Worm (Caenorhabditis elegans): ENCODE measurements around the gene apy-1.

Gene apy-1

ce11 chrX:7585610-7586259 lies 16.2 kb upstream of the apy-1 start, which contains the start of gene adt-2 (continued):
- no peak for TF ChIP-seq ceh-16 (tag; optimal IDR thresholded peaks at IDR 0.05)
- TF ChIP-seq ztf-4 (tag; optimal IDR thresholded peaks at IDR 0.05), result no peak
- peak; percentile 43 for TF ChIP-seq blmp-1 (tag; optimal IDR thresholded peaks at IDR 0.05; ENCODE audit: insufficient read depth)
- peak; percentile 57 for TF ChIP-seq nhr-21 (tag; optimal IDR thresholded peaks at IDR 0.05)
- TF ChIP-seq sma-3 (GFP tag; optimal IDR thresholded peaks at IDR 0.05), result peak; percentile 16
- TF ChIP-seq elt-3 (tag; optimal IDR thresholded peaks at IDR 0.05), result no peak
- TF ChIP-seq nhr-23 (tag; optimal IDR thresholded peaks at IDR 0.05), result no peak
- no peak for TF ChIP-seq nhr-11 (tag; optimal IDR thresholded peaks at IDR 0.05)
- TF ChIP-seq nhr-6 (tag; optimal IDR thresholded peaks at IDR 0.05), result no peak
- no peak for TF ChIP-seq mab-5 (tag; optimal IDR thresholded peaks at IDR 0.05)
- peak; percentile 79 for TF ChIP-seq nhr-25 (tag; optimal IDR thresholded peaks at IDR 0.05)
- TF ChIP-seq snpc-4 (tag; optimal IDR thresholded peaks at IDR 0.05), result no peak
- no peak for TF ChIP-seq gmeb-1 (tag; optimal IDR thresholded peaks at IDR 0.05)
- TF ChIP-seq mbf-1 (tag; optimal IDR thresholded peaks at IDR 0.05), result no peak
- TF ChIP-seq fos-1 (tag; optimal IDR thresholded peaks at IDR 0.05), result peak; percentile 24
- no peak for TF ChIP-seq nhr-77 (tag; optimal IDR thresholded peaks at IDR 0.05)
- TF ChIP-seq ztf-11 (tag; optimal IDR thresholded peaks at IDR 0.05), result no peak
- TF ChIP-seq ztf-1 (GFP tag; conservative IDR thresholded peaks at IDR 0.05), result no peak
- no peak for TF ChIP-seq aly-2 (tag; optimal IDR thresholded peaks at IDR 0.05)
- TF ChIP-seq unc-62 (GFP tag; optimal IDR thresholded peaks at IDR 0.05), result no peak
- no peak for TF ChIP-seq nhr-237 (tag; optimal IDR thresholded peaks at IDR 0.05)
- TF ChIP-seq lin-11 (tag; optimal IDR thresholded peaks at IDR 0.05), result no peak
- TF ChIP-seq mdl-1 (tag; optimal IDR thresholded peaks at IDR 0.05), result no peak
- no peak for TF ChIP-seq F13H6.1 (tag; optimal IDR thresholded peaks at IDR 0.05)
- TF ChIP-seq C34F6.9 (tag; optimal IDR thresholded peaks at IDR 0.05), result no peak
- no peak for TF ChIP-seq R02D3.7 (tag; optimal IDR thresholded peaks at IDR 0.05)
- TF ChIP-seq ceh-82 (tag; optimal IDR thresholded peaks at IDR 0.05), result no peak
- no peak for TF ChIP-seq unc-55 (GFP tag; optimal IDR thresholded peaks at IDR 0.05)
- TF ChIP-seq elt-1 (tag; optimal IDR thresholded peaks at IDR 0.05), result no peak

- TF ChIP-seq nhr-10 (tag; optimal IDR thresholded peaks at IDR 0.05), result no peak
- no peak for TF ChIP-seq sem-4 (tag; optimal IDR thresholded peaks at IDR 0.05)
- TF ChIP-seq lsy-2 (tag; optimal IDR thresholded peaks at IDR 0.05), result no peak
- no peak for TF ChIP-seq ceh-82 (tag; optimal IDR thresholded peaks at IDR 0.05)
- TF ChIP-seq unc-55 (GFP tag; optimal IDR thresholded peaks at IDR 0.05), result no peak
- peak; percentile 10 for TF ChIP-seq sma-3 (GFP tag; optimal IDR thresholded peaks at IDR 0.05)
- no peak for TF ChIP-seq skn-1 (tag; optimal IDR thresholded peaks at IDR 0.05)
- peak; percentile 9 for TF ChIP-seq nhr-129 (tag; optimal IDR thresholded peaks at IDR 0.05)
- TF ChIP-seq crh-2 (tag; optimal IDR thresholded peaks at IDR 0.05), result no peak
- no peak for TF ChIP-seq gmeb-1 (tag; optimal IDR thresholded peaks at IDR 0.05)
- TF ChIP-seq dmd-4 (tag; optimal IDR thresholded peaks at IDR 0.05), result no peak
- no peak for TF ChIP-seq elt-1 (tag; optimal IDR thresholded peaks at IDR 0.05)
- TF ChIP-seq zag-1 (tag; optimal IDR thresholded peaks at IDR 0.05), result no peak
- no peak for TF ChIP-seq F13H6.1 (tag; optimal IDR thresholded peaks at IDR 0.05)
- no peak for TF ChIP-seq R02D3.7 (tag; optimal IDR thresholded peaks at IDR 0.05)
- TF ChIP-seq ceh-16 (tag; optimal IDR thresholded peaks at IDR 0.05), result no peak
- TF ChIP-seq nhr-21 (tag; optimal IDR thresholded peaks at IDR 0.05), result no peak
- TF ChIP-seq egl-27 (tag; optimal IDR thresholded peaks at IDR 0.05), result no peak
- TF ChIP-seq sma-9 (GFP tag; optimal IDR thresholded peaks at IDR 0.05), result peak; percentile 19
- no peak for TF ChIP-seq sma-9 (tag; optimal IDR thresholded peaks at IDR 0.05)
- no peak for TF ChIP-seq Y55F3AM.14 (GFP tag; optimal IDR thresholded peaks at IDR 0.05)
- no peak for TF ChIP-seq C34F6.9 (tag; optimal IDR thresholded peaks at IDR 0.05)
These were observed 14.4 kb upstream of the apy-1 start for ce11 chrX:7583930-7584329.

- TF ChIP-seq egl-27 (tag; optimal IDR thresholded peaks at IDR 0.05) (no peak), crh-2 (tag; optimal IDR thresholded peaks at IDR 0.05) (no peak)
These were observed 12.7 kb upstream of the apy-1 start for ce11 chrX:7582223-7582622.

Measured in whole organism, L2 larva.